Worm (Caenorhabditis elegans) whole organism, L4 larva: ENCODE results near the gene gst-27.

Source experiments
- F44E2.7 ChIP-seq: fragments of 200-800 bp; sonication (Bioruptor generic); IDR thresholded peaks from 2 replicates; pipeline ENCODE4 v2.1.2; 2022; ENCODE audit warnings: missing genetic modification characterization, missing compliant biosample characterization
- Y5F2A.4 ChIP-seq: fragments of 200-800 bp; sonication (Bioruptor generic); optimal IDR thresholded peaks from 2 replicates; lab custom pipeline; 2018; ENCODE audit warnings: mild to moderate bottlenecking, missing genetic modification characterization, missing compliant biosample characterization
- ZK337.2 ChIP-seq: fragments of 200-800 bp; sonication (Bioruptor generic); IDR thresholded peaks from 2 replicates; pipeline ENCODE4 v1.3.6; 2022; ENCODE audit warnings: missing genetic modification reagents, missing genetic modification characterization, missing compliant biosample characterization
- aha-1 ChIP-seq: fragments of 150-350 bp; peaks from one replicate; lab custom pipeline; 2014; ENCODE audit warnings: missing biosample characterization, missing genetic modification characterization
- arid-1 ChIP-seq: fragments of 200-800 bp; sonication (Bioruptor generic); conservative IDR thresholded peaks from 2 replicates; pipeline ENCODE4 v1.3.6; 2022; ENCODE audit warnings: missing genetic modification reagents, missing genetic modification characterization, missing compliant biosample characterization
- attf-4 ChIP-seq: sonication (generic microtip); optimal IDR thresholded peaks from 3 replicates; lab custom pipeline; 2017; ENCODE audit warnings: missing biosample characterization, missing genetic modification characterization
- ces-1 ChIP-seq: fragments of 150-350 bp; sonication (generic microtip); optimal IDR thresholded peaks from 4 replicates; lab custom pipeline; 2014; ENCODE audit warnings: missing biosample characterization, missing genetic modification reagents, missing genetic modification characterization
- cey-2 ChIP-seq: sonication (generic microtip); optimal IDR thresholded peaks from 3 replicates; lab custom pipeline; 2017; ENCODE audit warnings: missing genetic modification characterization, mild to moderate bottlenecking, missing compliant biosample characterization, antibody characterized with exemption, borderline replicate concordance; ENCODE audit not compliant: insufficient read depth
- daf-16 ChIP-seq, 3 experiments: sonication (generic microtip); optimal IDR thresholded peaks; 2 replicates each; lab custom pipeline; 2016 to 2017; ENCODE audit warnings: missing genetic modification characterization in 3 of 3, missing genetic modification reagents in 3 of 3, mild to moderate bottlenecking in 2 of 3, missing compliant biosample characterization in 2 of 3, missing biosample characterization in 1 of 3, moderate library complexity in 1 of 3
- daf-8 ChIP-seq: fragments of 200-800 bp; sonication (Bioruptor generic); IDR thresholded peaks from 2 replicates; pipeline ENCODE4 v1.3.6; 2022; ENCODE audit warnings: missing genetic modification characterization, missing compliant biosample characterization
- dmd-6 ChIP-seq: fragments of 200-800 bp; sonication (Bioruptor generic); IDR thresholded peaks from 2 replicates; pipeline ENCODE4 v1.3.6; 2022; ENCODE audit warnings: missing genetic modification reagents, missing genetic modification characterization, missing compliant biosample characterization
- dve-1 ChIP-seq: sonication (generic microtip); optimal IDR thresholded peaks from 2 replicates; lab custom pipeline; 2017; ENCODE audit warnings: antibody characterized with exemption, mild to moderate bottlenecking, missing genetic modification characterization, missing compliant biosample characterization; ENCODE audit not compliant: insufficient read depth
- egl-27 ChIP-seq: sonication (generic microtip); optimal IDR thresholded peaks from 3 replicates; lab custom pipeline; 2017; ENCODE audit warnings: missing biosample characterization, missing genetic modification reagents, missing genetic modification characterization
- egl-43 ChIP-seq: fragments of 200-800 bp; sonication (Bioruptor generic); IDR thresholded peaks from 2 replicates; pipeline ENCODE4 v1.3.6; 2022; ENCODE audit warnings: missing genetic modification reagents, missing genetic modification characterization, missing compliant biosample characterization
- gei-8 ChIP-seq: fragments of 200-800 bp; sonication (Bioruptor generic); optimal IDR thresholded peaks from 2 replicates; lab custom pipeline; 2018; ENCODE audit warnings: mild to moderate bottlenecking, missing genetic modification characterization, missing compliant biosample characterization
- hlh-11 ChIP-seq: fragments of 200-800 bp; sonication (Bioruptor generic); optimal IDR thresholded peaks from 2 replicates; lab custom pipeline; 2018; ENCODE audit warnings: mild to moderate bottlenecking, missing genetic modification characterization, missing compliant biosample characterization
- hlh-30 ChIP-seq: sonication (generic microtip); optimal IDR thresholded peaks from 2 replicates; lab custom pipeline; 2017; ENCODE audit warnings: antibody characterized with exemption, mild to moderate bottlenecking, missing genetic modification characterization, missing compliant biosample characterization; ENCODE audit not compliant: insufficient read depth
- lin-1 ChIP-seq: fragments of 200-800 bp; sonication (Bioruptor generic); IDR thresholded peaks from 2 replicates; pipeline ENCODE4 v1.3.6; 2022; ENCODE audit warnings: missing genetic modification reagents, missing genetic modification characterization, missing compliant biosample characterization
- lin-13 ChIP-seq: fragments of 150-350 bp; optimal IDR thresholded peaks from 2 replicates; lab custom pipeline; 2014; ENCODE audit warnings: missing biosample characterization, missing genetic modification reagents, missing genetic modification characterization
- lin-39 ChIP-seq: fragments of 150-350 bp; optimal IDR thresholded peaks from 2 replicates; lab custom pipeline; 2014; ENCODE audit warnings: missing biosample characterization, missing genetic modification reagents, missing genetic modification characterization
- lsy-2 ChIP-seq, 2 experiments: fragments of 150-350 bp in 1 of 2; sonication (generic microtip) in 1 of 2; optimal IDR thresholded peaks; 2 replicates each; lab custom pipeline; 2014 to 2017; ENCODE audit warnings: missing biosample characterization in 2 of 2, missing genetic modification characterization in 2 of 2
- madf-9 ChIP-seq: fragments of 200-800 bp; sonication (Bioruptor generic); conservative IDR thresholded peaks from 2 replicates; pipeline ENCODE4 v1.3.6; 2022; ENCODE audit warnings: missing genetic modification reagents, missing genetic modification characterization, missing compliant biosample characterization
- mep-1 ChIP-seq: fragments of 150-350 bp; sonication (generic microtip); optimal IDR thresholded peaks from 3 replicates; lab custom pipeline; 2014; ENCODE audit warnings: missing biosample characterization, missing genetic modification characterization
- nhr-11 ChIP-seq: fragments of 150-350 bp; optimal IDR thresholded peaks from 2 replicates; lab custom pipeline; 2014; ENCODE audit warnings: missing biosample characterization, missing genetic modification characterization
- nhr-111 ChIP-seq: fragments of 200-800 bp; sonication (Bioruptor generic); optimal IDR thresholded peaks from 2 replicates; lab custom pipeline; 2018; ENCODE audit warnings: mild to moderate bottlenecking, missing genetic modification characterization, missing compliant biosample characterization
- nhr-25 ChIP-seq: sonication (generic microtip); optimal IDR thresholded peaks from 2 replicates; lab custom pipeline; 2017; ENCODE audit warnings: missing genetic modification characterization, mild to moderate bottlenecking, missing compliant biosample characterization, antibody characterized with exemption, moderate library complexity, borderline replicate concordance; ENCODE audit not compliant: insufficient read depth
- nhr-42 ChIP-seq: fragments of 200-800 bp; sonication (Bioruptor generic); IDR thresholded peaks from 2 replicates; pipeline ENCODE4 v1.3.6; 2022; ENCODE audit warnings: missing genetic modification characterization, missing compliant biosample characterization
- nhr-6 ChIP-seq: fragments of 150-350 bp; optimal IDR thresholded peaks from 2 replicates; lab custom pipeline; 2014; ENCODE audit warnings: missing biosample characterization, missing genetic modification characterization
- nhr-77 ChIP-seq: fragments of 150-350 bp; optimal IDR thresholded peaks from 2 replicates; lab custom pipeline; 2014; ENCODE audit warnings: missing biosample characterization, missing genetic modification characterization
- php-3 ChIP-seq: fragments of 200-800 bp; sonication (Bioruptor generic); IDR thresholded peaks from 2 replicates; pipeline ENCODE4 v1.3.6; 2022; ENCODE audit warnings: missing genetic modification reagents, missing genetic modification characterization, missing compliant biosample characterization
- sdz-12 ChIP-seq: fragments of 200-800 bp; sonication (Bioruptor generic); optimal IDR thresholded peaks from 2 replicates; lab custom pipeline; 2018; ENCODE audit warnings: mild to moderate bottlenecking, missing genetic modification characterization, missing compliant biosample characterization
- set-16 ChIP-seq: fragments of 200-800 bp; sonication (Bioruptor generic); IDR thresholded peaks from 2 replicates; pipeline ENCODE4 v1.3.6; 2022; ENCODE audit warnings: missing genetic modification reagents, missing genetic modification characterization, missing compliant biosample characterization
- snpc-1.2 ChIP-seq: fragments of 200-800 bp; sonication (Bioruptor generic); IDR thresholded peaks from 2 replicates; pipeline ENCODE4 v1.3.6; 2022; ENCODE audit warnings: missing genetic modification reagents, missing genetic modification characterization, missing compliant biosample characterization
- snpc-4 ChIP-seq: fragments of 150-350 bp; optimal IDR thresholded peaks from 2 replicates; lab custom pipeline; 2014; ENCODE audit warnings: missing biosample characterization, missing genetic modification characterization
- spr-3 ChIP-seq: fragments of 200-800 bp; sonication (Bioruptor generic); optimal IDR thresholded peaks from 2 replicates; lab custom pipeline; 2018; ENCODE audit warnings: mild to moderate bottlenecking, missing genetic modification characterization, missing compliant biosample characterization
- tag-97 ChIP-seq: fragments of 200-800 bp; sonication (Bioruptor generic); IDR thresholded peaks from 2 replicates; pipeline ENCODE4 v1.3.6; 2022; ENCODE audit warnings: missing genetic modification characterization, missing compliant biosample characterization
- unc-39 ChIP-seq: sonication (generic microtip); optimal IDR thresholded peaks from 2 replicates; lab custom pipeline; 2017; ENCODE audit warnings: missing biosample characterization, missing genetic modification characterization
- unc-62 ChIP-seq, 3 experiments: fragments of 150-350 bp in 1 of 3; sonication (generic microtip); optimal IDR thresholded peaks in 2 of 3; peaks in 1 of 3; 1 replicate in 1 of 3; 2 replicates in 2 of 3; lab custom pipeline; 2014 to 2017; ENCODE audit warnings: missing biosample characterization in 3 of 3, missing genetic modification characterization in 3 of 3, missing genetic modification reagents in 3 of 3, missing genotype in 1 of 3

gst-27 gene

ce11 chrII:15205346-15205745 is 39.8 kb upstream of the gst-27 start (continued):
- no peak for TF ChIP-seq snpc-4
- no peak for TF ChIP-seq aha-1
- no peak for TF ChIP-seq tag-97 (GFP tag; lab: Robert Waterston, UW)
- no peak for TF ChIP-seq snpc-1.2 (GFP tag; lab: Robert Waterston, UW)
- TF ChIP-seq egl-27 (tag; lab: Kevin White, UChicago): no peak
- TF ChIP-seq nhr-6 (tag; lab: Kevin White, UChicago): peak; percentile 34
- TF ChIP-seq unc-39 (tag; lab: Kevin White, UChicago): no peak
- TF ChIP-seq mep-1: peak; percentile 65
- TF ChIP-seq set-16 (GFP tag; lab: Robert Waterston, UW): no peak
- peak; percentile 84 for TF ChIP-seq nhr-77 (tag; lab: Kevin White, UChicago)
- no peak for TF ChIP-seq egl-43 (GFP tag; lab: Robert Waterston, UW)
- no peak for TF ChIP-seq attf-4 (tag; lab: Kevin White, UChicago)
- TF ChIP-seq Y5F2A.4 (GFP tag; lab: Kevin White, UChicago): no peak
- no peak for TF ChIP-seq arid-1 (GFP tag; lab: Robert Waterston, UW)
- TF ChIP-seq cey-2 (tag; lab: Kevin White, UChicago): no peak
- no peak for TF ChIP-seq F44E2.7 (GFP tag; lab: Robert Waterston, UW)
- TF ChIP-seq unc-62 (GFP tag; optimal IDR thresholded peaks at IDR 0.05 in 1 of 2; lab: Kevin White, UChicago): peak in 1 of 2 experiments; percentile 88
- TF ChIP-seq unc-62 (tag; optimal IDR thresholded peaks at IDR 0.05; lab: Kevin White, UChicago): no peak
- TF ChIP-seq nhr-42 (GFP tag; lab: Robert Waterston, UW): no peak
- no peak for TF ChIP-seq gei-8
- TF ChIP-seq, all 104 proteins: peak for 25

ce11 chrII:15204069-15204850 is 38.7 kb upstream of the gst-27 start:
- TF ChIP-seq dmd-6 (GFP tag; lab: Robert Waterston, UW) (peak; percentile 13; the same call in 1 of the 2 replicates), unc-62 (GFP tag; optimal IDR thresholded peaks at IDR 0.05 in 1 of 2; lab: Kevin White, UChicago) (peak in 1 of 2 experiments; percentile 67), unc-62 (tag; optimal IDR thresholded peaks at IDR 0.05; lab: Kevin White, UChicago) (no peak), lin-1 (GFP tag; lab: Robert Waterston, UW) (no peak)
- TF ChIP-seq, all 104 proteins: peak for 2

ce11 chrII:15203398-15204068 is 38.0 kb upstream of the gst-27 start:
- TF ChIP-seq madf-9 (GFP tag; lab: Robert Waterston, UW) (peak; percentile 84), sdz-12 (GFP tag; lab: Kevin White, UChicago) (no peak), aha-1 (peak; percentile 82), unc-62 (GFP tag; optimal IDR thresholded peaks at IDR 0.05 in 1 of 2; lab: Kevin White, UChicago) (peak in 1 of 2 experiments; percentile 7), unc-62 (tag; optimal IDR thresholded peaks at IDR 0.05; lab: Kevin White, UChicago) (no peak), daf-16 (GFP tag; optimal IDR thresholded peaks at IDR 0.05; lab: Kevin White, UChicago) (no peak), daf-16 (tag; optimal IDR thresholded peaks at IDR 0.05; lab: Kevin White, UChicago) (peak; percentile 25), lsy-2 (tag; optimal IDR thresholded peaks at IDR 0.05; lab: Kevin White, UChicago) (no peak), hlh-11 (tag; lab: Kevin White, UChicago) (peak; percentile 18), set-16 (GFP tag; lab: Robert Waterston, UW) (peak; percentile 24; the same call in 1 of the 2 replicates), daf-8 (GFP tag; lab: Robert Waterston, UW) (no peak), lin-39 (no peak), lin-13 (GFP tag; lab: Kevin White, UChicago) (peak; percentile 15), mep-1 (peak; percentile 41), php-3 (GFP tag; lab: Robert Waterston, UW) (no peak), F44E2.7 (GFP tag; lab: Robert Waterston, UW) (no peak), ZK337.2 (GFP tag; lab: Robert Waterston, UW) (no peak), hlh-30 (tag; lab: Kevin White, UChicago) (peak; percentile 66), ces-1 (no peak), dve-1 (tag; lab: Kevin White, UChicago) (peak; percentile 19), nhr-11 (tag; lab: Kevin White, UChicago) (no peak), spr-3 (GFP tag; lab: Kevin White, UChicago) (no peak), nhr-25 (peak; percentile 1), nhr-111 (GFP tag; lab: Kevin White, UChicago) (no peak)
